Worm (Caenorhabditis elegans): ENCODE data around the gene H43E16.1.
A peak's percentile ranks its signal among the peaks of the same experiment; 100 is the strongest.

H43E16.1 gene

ce11 chrII:6679724-6680123 is 5.7 kb downstream of the H43E16.1 start, which contains the start of gene ift-74:
Gene ift-74 (plus strand): TSS chrII:6680024.
- no peak for TF ChIP-seq mml-1 (tag; optimal IDR thresholded peaks at IDR 0.05)
- TF ChIP-seq nhr-23 (tag; optimal IDR thresholded peaks at IDR 0.05), result no peak

ce11 chrII:6681478-6681877 is 7.4 kb downstream of the H43E16.1 start:
- TF ChIP-seq ztf-11 (tag; optimal IDR thresholded peaks at IDR 0.05), result no peak
- peak; percentile 76 for TF ChIP-seq pqm-1 (tag; optimal IDR thresholded peaks at IDR 0.05)
- no peak for TF ChIP-seq ceh-82 (tag; optimal IDR thresholded peaks at IDR 0.05)
- no peak for TF ChIP-seq ceh-16 (tag; optimal IDR thresholded peaks at IDR 0.05)
- no peak for TF ChIP-seq zag-1 (tag; optimal IDR thresholded peaks at IDR 0.05)
- TF ChIP-seq lsy-12 (tag; optimal IDR thresholded peaks at IDR 0.05), result no peak
- TF ChIP-seq elt-2 (tag; optimal IDR thresholded peaks at IDR 0.05), result peak; percentile 59
- no peak for TF ChIP-seq jun-1 (tag; optimal IDR thresholded peaks at IDR 0.05)

ce11 chrII:6682918-6683317 is 8.8 kb downstream of the H43E16.1 start:
- TF ChIP-seq daf-12 (tag; optimal IDR thresholded peaks at IDR 0.05) (no peak), nhr-25 (tag; optimal IDR thresholded peaks at IDR 0.05) (peak; percentile 14)

ce11 chrII:6683663-6684285 is 9.7 kb downstream of the H43E16.1 start, which contains the start of gene gyf-1:
Gene gyf-1 (plus strand): TSS chrII:6684235.
- peak; percentile 58 for TF ChIP-seq elt-2 (tag; optimal IDR thresholded peaks at IDR 0.05)
- no peak for TF ChIP-seq fkh-2 (tag; optimal IDR thresholded peaks at IDR 0.05)
- no peak for TF ChIP-seq lsy-12 (tag; optimal IDR thresholded peaks at IDR 0.05)
- peak; percentile 61 for TF ChIP-seq snpc-4 (tag; optimal IDR thresholded peaks at IDR 0.05)
- TF ChIP-seq pqm-1 (tag; optimal IDR thresholded peaks at IDR 0.05), result peak; percentile 20
- TF ChIP-seq nhr-23 (tag; optimal IDR thresholded peaks at IDR 0.05), result peak; percentile 0
- peak; percentile 7 for TF ChIP-seq pha-4 (tag; optimal IDR thresholded peaks at IDR 0.05)
- TF ChIP-seq egl-5 (tag; optimal IDR thresholded peaks at IDR 0.05), result peak; percentile 31
- peak; percentile 73 for TF ChIP-seq lin-15B (tag; optimal IDR thresholded peaks at IDR 0.05)
- TF ChIP-seq lin-39 (tag; optimal IDR thresholded peaks at IDR 0.05), result peak; percentile 66
- TF ChIP-seq nfya-1 (tag; optimal IDR thresholded peaks at IDR 0.05; ENCODE audit: insufficient read depth), result peak; percentile 63
- TF ChIP-seq fos-1 (tag; optimal IDR thresholded peaks at IDR 0.05), result no peak

ce11 chrII:6685964-6686363 is 11.9 kb downstream of the H43E16.1 start:
- no peak for TF ChIP-seq aly-2 (tag; optimal IDR thresholded peaks at IDR 0.05)
- TF ChIP-seq unc-39 (tag; optimal IDR thresholded peaks at IDR 0.05), result no peak
- TF ChIP-seq zag-1 (tag; optimal IDR thresholded peaks at IDR 0.05), result no peak
- no peak for TF ChIP-seq tbx-2 (tag; optimal IDR thresholded peaks at IDR 0.05)
- TF ChIP-seq nhr-43 (tag; optimal IDR thresholded peaks at IDR 0.05; ENCODE audit: poor library complexity, severe bottlenecking), result no peak
- TF ChIP-seq daf-12 (tag; optimal IDR thresholded peaks at IDR 0.05), result no peak
- TF ChIP-seq fkh-10 (GFP tag; optimal IDR thresholded peaks at IDR 0.05), result no peak
- no peak for TF ChIP-seq skn-1 (tag; optimal IDR thresholded peaks at IDR 0.05)
- TF ChIP-seq ZK546.5 (tag; optimal IDR thresholded peaks at IDR 0.05), result no peak
- TF ChIP-seq unc-62 (GFP tag; optimal IDR thresholded peaks at IDR 0.05), result no peak
- TF ChIP-seq ceh-28 (tag; optimal IDR thresholded peaks at IDR 0.05), result no peak
- TF ChIP-seq sea-2 (GFP tag; optimal IDR thresholded peaks at IDR 0.05), result no peak
- no peak for TF ChIP-seq egl-27 (tag; optimal IDR thresholded peaks at IDR 0.05)
- TF ChIP-seq mdl-1 (tag; optimal IDR thresholded peaks at IDR 0.05), result no peak
- no peak for TF ChIP-seq nhr-12 (tag; optimal IDR thresholded peaks at IDR 0.05)
- TF ChIP-seq nhr-77 (tag; optimal IDR thresholded peaks at IDR 0.05), result no peak

ce11 chrII:6689088-6689487 is 15.0 kb downstream of the H43E16.1 start:
- no peak for TF ChIP-seq sea-2 (GFP tag; optimal IDR thresholded peaks at IDR 0.05)
- TF ChIP-seq nhr-11 (tag; optimal IDR thresholded peaks at IDR 0.05), result peak; percentile 63
- no peak for TF ChIP-seq jun-1 (tag; optimal IDR thresholded peaks at IDR 0.05)
- no peak for TF ChIP-seq nhr-23 (tag; optimal IDR thresholded peaks at IDR 0.05)
- no peak for TF ChIP-seq pqm-1 (tag; optimal IDR thresholded peaks at IDR 0.05)

Data from whole organism, L3 larva.